Worm (Caenorhabditis elegans) whole organism, young adult: Measurements from ENCODE around the gene C46F11.6.

Source experiments
- B0261.1 ChIP-seq: sonication (generic microtip); optimal IDR thresholded peaks from 2 replicates; lab custom pipeline; 2016; ENCODE audit warnings: mild to moderate bottlenecking, missing genetic modification characterization, moderate library complexity, missing compliant biosample characterization
- F10E7.11 ChIP-seq: sonication (generic microtip); optimal IDR thresholded peaks from 2 replicates; lab custom pipeline; 2017; ENCODE audit warnings: mild to moderate bottlenecking, missing genetic modification characterization, moderate library complexity, missing compliant biosample characterization
- F23B12.7 ChIP-seq: sonication (generic microtip); optimal IDR thresholded peaks from 2 replicates; lab custom pipeline; 2017; ENCODE audit warnings: missing genetic modification characterization, mild to moderate bottlenecking, missing compliant biosample characterization, antibody characterized with exemption, moderate library complexity; ENCODE audit not compliant: insufficient read depth
- F52B5.7 ChIP-seq: sonication (generic microtip); optimal IDR thresholded peaks from 2 replicates; lab custom pipeline; 2016; ENCODE audit warnings: mild to moderate bottlenecking, missing genetic modification characterization, missing compliant biosample characterization
- ZK185.1 ChIP-seq: sonication (generic microtip); optimal IDR thresholded peaks from 2 replicates; lab custom pipeline; 2016; ENCODE audit warnings: mild to moderate bottlenecking, missing genetic modification characterization, missing compliant biosample characterization; ENCODE audit not compliant: poor library complexity, severe bottlenecking
- ama-1 ChIP-seq, 3 experiments: fragments of 150-350 bp in 1 of 3; sonication (generic microtip) in 2 of 3; optimal IDR thresholded peaks; 2 replicates each; lab custom pipeline; 2014 to 2018; ENCODE audit warnings: missing biosample characterization in 2 of 3, missing genetic modification characterization in 2 of 3, missing genetic modification reagents in 2 of 3
- athp-1 ChIP-seq: sonication (generic microtip); optimal IDR thresholded peaks from 2 replicates; lab custom pipeline; 2017; ENCODE audit warnings: mild to moderate bottlenecking, missing genetic modification characterization, missing compliant biosample characterization
- attf-3 ChIP-seq: fragments of 200-800 bp; sonication (Bioruptor generic); conservative IDR thresholded peaks from 2 replicates; pipeline ENCODE4 v1.3.6; 2022; ENCODE audit warnings: missing genetic modification reagents, missing genetic modification characterization, missing compliant biosample characterization
- attf-5 ChIP-seq: fragments of 200-800 bp; sonication (Bioruptor generic); optimal IDR thresholded peaks from 2 replicates; lab custom pipeline; 2018; ENCODE audit warnings: mild to moderate bottlenecking, missing genetic modification characterization, missing compliant biosample characterization
- cebp-1 ChIP-seq, 2 experiments: fragments of 200-800 bp in 1 of 2; sonication (Bioruptor generic) in 1 of 2; sonication (generic microtip) in 1 of 2; IDR thresholded peaks in 1 of 2; optimal IDR thresholded peaks in 1 of 2; 2 replicates each; pipeline versions ENCODE4 v1.3.6 to Lab custom; 2017 to 2022; ENCODE audit warnings: missing compliant biosample characterization in 2 of 2, missing genetic modification characterization in 2 of 2, mild to moderate bottlenecking in 1 of 2, missing genetic modification reagents in 1 of 2, moderate library complexity in 1 of 2
- ceh-58 ChIP-seq: fragments of 200-800 bp; sonication (Bioruptor generic); IDR thresholded peaks from 2 replicates; pipeline ENCODE4 v1.3.6; 2022; ENCODE audit warnings: missing genetic modification characterization, missing compliant biosample characterization
- him-1 ChIP-seq: sonication (generic microtip); optimal IDR thresholded peaks from 2 replicates; lab custom pipeline; 2016; ENCODE audit warnings: missing genotype, missing genetic modification reagents, missing genetic modification characterization, missing compliant biosample characterization
- hsf-1 ChIP-seq: fragments of 200-800 bp; sonication (Bioruptor generic); IDR thresholded peaks from 2 replicates; pipeline ENCODE4 v1.3.6; 2022; ENCODE audit warnings: missing genetic modification reagents, missing genetic modification characterization, missing compliant biosample characterization
- lin-35 ChIP-seq, 3 experiments: fragments of 150-350 bp in 2 of 3; sonication (generic microtip) in 1 of 3; optimal IDR thresholded peaks; 2 replicates each; lab custom pipeline; 2014 to 2018; ENCODE audit warnings: missing biosample characterization in 3 of 3, missing genetic modification characterization in 3 of 3, missing genetic modification reagents in 3 of 3
- lin-54 ChIP-seq: fragments of 200-800 bp; sonication (Bioruptor generic); optimal IDR thresholded peaks from 2 replicates; lab custom pipeline; 2018; ENCODE audit warnings: mild to moderate bottlenecking, missing genetic modification characterization, missing compliant biosample characterization
- nfya-1 ChIP-seq: sonication (generic microtip); optimal IDR thresholded peaks from 2 replicates; lab custom pipeline; 2017; ENCODE audit warnings: antibody characterized with exemption, missing compliant biosample characterization, missing genetic modification characterization, borderline replicate concordance; ENCODE audit not compliant: insufficient read depth
- nhr-80 ChIP-seq: sonication (generic microtip); optimal IDR thresholded peaks from 2 replicates; lab custom pipeline; 2016; ENCODE audit warnings: missing genetic modification characterization, missing compliant biosample characterization
- pbrm-1 ChIP-seq: fragments of 200-800 bp; sonication (Bioruptor generic); IDR thresholded peaks from 2 replicates; pipeline ENCODE4 v1.3.6; 2022; ENCODE audit warnings: missing genetic modification reagents, missing genetic modification characterization, missing compliant biosample characterization
- repo-1 ChIP-seq: sonication (generic microtip); optimal IDR thresholded peaks from 2 replicates; lab custom pipeline; 2017; ENCODE audit warnings: mild to moderate bottlenecking, missing genetic modification characterization, missing compliant biosample characterization
- sea-2 ChIP-seq: fragments of 200-800 bp; sonication (Bioruptor generic); IDR thresholded peaks from 2 replicates; pipeline ENCODE4 v1.3.6; 2022; ENCODE audit warnings: missing genetic modification characterization, missing compliant biosample characterization
- unc-62 ChIP-seq: fragments of 150-350 bp; optimal IDR thresholded peaks from 2 replicates; lab custom pipeline; 2014; ENCODE audit warnings: missing biosample characterization, missing genetic modification reagents, missing genetic modification characterization
- zfh-2 ChIP-seq: fragments of 200-800 bp; sonication (Bioruptor generic); conservative IDR thresholded peaks from 2 replicates; pipeline ENCODE4 v1.3.6; 2022; ENCODE audit warnings: missing genetic modification reagents, missing genetic modification characterization, missing compliant biosample characterization
- ztf-22 ChIP-seq: fragments of 200-800 bp; sonication (Bioruptor generic); optimal IDR thresholded peaks from 2 replicates; lab custom pipeline; 2018; ENCODE audit warnings: mild to moderate bottlenecking, missing genetic modification characterization, moderate library complexity, missing compliant biosample characterization
- ztf-25 ChIP-seq: fragments of 200-800 bp; sonication (Bioruptor generic); IDR thresholded peaks from 2 replicates; pipeline ENCODE4 v1.3.6; 2022; ENCODE audit warnings: missing genetic modification reagents, missing genetic modification characterization, missing compliant biosample characterization
- ztf-26 ChIP-seq: sonication (generic microtip); optimal IDR thresholded peaks from 2 replicates; lab custom pipeline; 2017; ENCODE audit warnings: missing genetic modification characterization, missing compliant biosample characterization
- ztf-28 ChIP-seq: fragments of 200-800 bp; sonication (Bioruptor generic); IDR thresholded peaks from 2 replicates; pipeline ENCODE4 v1.3.6; 2022; ENCODE audit warnings: missing genetic modification reagents, missing genetic modification characterization, missing compliant biosample characterization

Gene C46F11.6

DNA sequence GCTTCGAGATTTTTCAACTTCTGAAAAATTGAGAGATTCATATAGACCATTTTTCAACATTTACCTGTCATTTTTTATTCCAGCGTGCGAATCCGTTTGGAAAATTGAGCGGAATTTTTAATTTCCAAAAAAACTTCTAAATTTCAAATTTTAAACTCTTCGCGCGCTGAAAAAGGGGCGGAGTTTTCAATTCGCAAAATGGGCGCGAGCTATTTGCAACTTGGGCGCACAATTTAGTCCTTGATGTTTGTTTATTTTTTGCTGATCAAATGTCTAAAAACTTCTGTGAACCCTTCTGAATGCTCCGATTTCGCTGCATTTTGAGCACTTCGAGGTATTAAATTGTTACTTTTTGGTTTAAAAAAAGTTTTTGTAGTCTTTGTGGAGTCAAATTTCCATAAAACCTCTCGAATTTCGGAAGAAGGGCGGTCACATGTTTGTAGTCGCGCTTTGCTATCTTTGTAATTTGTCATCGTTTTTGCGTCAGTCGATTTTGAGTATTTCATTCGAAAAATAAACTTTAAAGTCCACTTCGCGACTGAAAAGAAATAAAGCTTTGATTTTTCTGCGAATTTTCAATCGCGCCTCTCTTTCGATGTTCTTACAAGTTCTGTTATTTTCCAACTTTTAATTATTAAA lies 19.4 kb downstream of the C46F11.6 start, which contains the start of the genes madf-8 and gsr-1 (continued):
- peak in 1 of 3 experiments; percentile 33 for TF ChIP-seq lin-35 (GFP tag; optimal IDR thresholded peaks at IDR 0.05; lab: Kevin White, UChicago)
- no peak for TF ChIP-seq F10E7.11
- TF ChIP-seq unc-62 (GFP tag; lab: Kevin White, UChicago), result no peak
- no peak for TF ChIP-seq F52B5.7 (tag; lab: Kevin White, UChicago)
- peak; percentile 17 for TF ChIP-seq ZK185.1 (tag; lab: Kevin White, UChicago)
- TF ChIP-seq pbrm-1 (GFP tag; lab: Robert Waterston, UW), result no peak

DNA sequence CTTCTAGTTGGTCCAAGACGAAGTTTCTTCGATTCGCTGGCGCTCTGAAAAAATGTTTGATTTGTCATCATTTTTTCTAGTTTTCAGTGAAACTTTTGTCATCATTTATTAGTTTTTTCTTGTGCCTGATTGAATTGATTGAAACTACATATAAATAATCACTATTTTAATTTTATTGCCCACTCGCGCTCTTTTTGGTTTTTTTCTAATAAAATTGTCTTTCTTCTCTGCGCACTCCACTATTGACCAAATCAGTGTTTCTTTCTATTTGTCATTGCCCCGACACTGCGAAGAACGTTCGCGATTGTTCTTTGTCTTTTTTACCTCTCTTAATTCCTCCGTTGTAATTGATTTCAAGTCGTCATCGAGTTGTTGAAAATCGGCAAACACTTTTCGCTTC lies 20.0 kb downstream of the C46F11.6 start:
- TF ChIP-seq ztf-26 (tag; lab: Kevin White, UChicago) (peak; percentile 11), ztf-22 (GFP tag; lab: Kevin White, UChicago) (no peak), athp-1 (tag; lab: Kevin White, UChicago) (no peak), nhr-80 (tag; lab: Kevin White, UChicago) (peak; percentile 26), hsf-1 (GFP tag; lab: Robert Waterston, UW) (peak; percentile 49; the same call in 1 of the 2 replicates)

DNA sequence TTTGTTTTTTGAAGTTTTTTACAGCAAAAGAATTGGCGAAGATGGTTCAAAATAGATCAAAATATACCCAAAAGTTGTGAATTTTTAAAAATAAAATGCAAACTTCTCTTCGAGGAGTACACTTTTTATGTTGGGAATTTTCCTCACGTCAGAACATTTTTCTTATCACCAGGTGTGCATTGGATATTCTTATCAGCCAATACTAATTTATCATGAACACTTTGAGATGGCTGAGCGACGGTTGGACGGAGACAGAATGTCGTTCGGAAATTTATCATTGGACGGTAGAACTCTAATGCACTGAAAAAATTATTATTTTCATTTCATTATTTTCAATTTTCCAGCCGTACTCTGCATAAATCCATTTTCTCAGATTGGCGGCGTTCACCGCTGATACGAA lies 20.9 kb downstream of the C46F11.6 start:
- peak; percentile 64 for TF ChIP-seq nhr-80 (tag; lab: Kevin White, UChicago)
- TF ChIP-seq sea-2 (GFP tag; lab: Robert Waterston, UW), result no peak
- TF ChIP-seq nfya-1 (tag; lab: Kevin White, UChicago), result no peak

DNA sequence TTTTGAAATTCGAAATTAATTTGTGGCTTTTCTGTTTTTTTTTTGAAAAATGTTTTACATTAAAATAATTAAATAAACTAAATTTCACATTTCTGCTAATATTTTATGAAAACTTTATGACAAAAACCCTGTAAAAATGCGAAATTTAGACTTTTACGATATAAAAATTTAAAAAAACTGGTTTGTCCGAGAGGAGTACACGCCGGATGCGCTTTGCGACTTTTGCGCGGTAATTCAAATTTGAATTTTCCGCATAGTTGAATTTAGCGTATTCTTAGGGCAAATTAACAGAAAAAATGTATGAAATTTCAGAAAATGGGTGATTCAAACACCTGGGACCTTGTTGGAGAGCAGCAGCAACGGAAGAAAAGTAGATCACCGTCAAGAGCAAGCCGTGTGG lies 26.2 kb downstream of the C46F11.6 start, which contains the start of gene unc-93:
Gene unc-93 (plus strand): TSS at position 301 of the 400 bp plus-strand sequence.
- TF ChIP-seq him-1 (peak; percentile 16), lin-54 (peak; percentile 22), ceh-58 (GFP tag; lab: Robert Waterston, UW) (no peak)

ce11 chrIII:3643602-3644001 lies 26.6 kb downstream of the C46F11.6 start:
- TF ChIP-seq B0261.1 (tag; lab: Kevin White, UChicago) (no peak), ama-1 (optimal IDR thresholded peaks at IDR 0.05; lab: Kevin White, UChicago) (no peak), ama-1 (GFP tag; optimal IDR thresholded peaks at IDR 0.05; lab: Kevin White, UChicago) (no peak), repo-1 (tag; lab: Kevin White, UChicago) (no peak)

DNA sequence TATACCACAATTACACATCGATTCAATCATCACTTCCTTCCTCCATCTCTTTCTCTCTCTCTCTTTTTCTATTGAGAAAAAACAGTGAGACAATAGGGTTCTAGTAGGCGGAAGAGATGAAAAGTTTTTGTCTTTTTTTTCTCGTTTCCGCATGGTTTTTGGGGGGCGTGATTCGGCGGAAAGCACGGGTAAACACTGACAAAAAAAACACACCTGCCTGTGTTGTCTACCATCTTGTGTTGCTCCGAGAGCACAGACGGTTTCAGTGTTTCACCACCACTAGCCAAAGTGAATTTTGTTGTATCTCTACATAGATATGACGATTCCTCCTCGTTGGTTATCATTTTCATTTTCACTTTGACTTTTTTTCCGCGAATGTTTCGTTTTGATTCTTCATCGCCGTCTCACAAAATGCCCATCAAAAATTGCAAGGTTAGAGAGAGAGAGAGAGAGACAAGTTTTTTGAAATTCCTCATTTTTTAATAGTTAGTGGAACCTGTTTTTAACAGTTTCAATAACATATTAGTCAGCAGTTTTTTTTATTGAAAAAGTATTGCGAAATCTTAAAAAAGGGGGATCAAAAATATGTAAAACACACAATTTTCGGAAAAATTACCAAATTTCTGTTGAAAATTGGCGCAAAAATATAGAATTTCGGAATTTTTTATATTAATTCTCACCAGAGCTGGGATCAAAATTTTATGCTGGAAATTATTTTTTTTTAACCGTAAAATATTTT lies 32.8 kb downstream of the C46F11.6 start:
- TF ChIP-seq zfh-2 (GFP tag; lab: Robert Waterston, UW), result peak; percentile 45; the same call in 1 of the 2 replicates
- peak; percentile 86 for TF ChIP-seq nhr-80 (tag; lab: Kevin White, UChicago)
- peak; percentile 61 for TF ChIP-seq attf-5 (GFP tag; lab: Kevin White, UChicago)
- TF ChIP-seq ztf-28 (GFP tag; lab: Robert Waterston, UW), result no peak
- no peak for TF ChIP-seq ztf-25 (GFP tag; lab: Robert Waterston, UW)
- peak; percentile 52; the same call in 1 of the 2 replicates for TF ChIP-seq cebp-1 (GFP tag; IDR thresholded peaks at IDR 0.05; lab: Robert Waterston, UW)
- TF ChIP-seq cebp-1 (tag; optimal IDR thresholded peaks at IDR 0.05; lab: Kevin White, UChicago), result peak; percentile 91

DNA sequence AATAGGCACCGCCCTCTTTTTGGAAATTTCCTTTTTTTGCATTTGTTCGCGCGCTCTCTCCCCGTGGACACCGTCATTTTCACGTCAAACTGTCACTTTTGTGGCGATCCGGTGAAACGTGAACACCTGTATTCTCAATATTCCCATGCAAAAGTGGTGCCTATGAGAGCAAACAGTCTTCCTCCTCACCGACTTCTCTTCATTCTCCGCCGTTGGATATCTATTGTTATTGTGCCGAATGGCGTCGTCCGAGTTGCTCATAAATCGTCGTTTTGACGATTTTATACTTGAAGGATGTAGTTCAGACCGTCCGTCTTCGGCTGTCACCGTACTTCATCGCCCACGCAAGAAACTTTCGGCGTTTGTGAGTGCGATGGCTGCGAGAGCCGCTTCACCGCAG lies 34.4 kb downstream of the C46F11.6 start, which contains the start of gene rilp-1:
Gene rilp-1 (plus strand): TSS at position 301 of the 400 bp plus-strand sequence.
- no peak for TF ChIP-seq pbrm-1 (GFP tag; lab: Robert Waterston, UW)
- no peak for TF ChIP-seq F23B12.7 (tag; lab: Kevin White, UChicago)
- no peak for TF ChIP-seq F10E7.11
- TF ChIP-seq attf-3, result no peak
